Fruit fly (Drosophila melanogaster) Kc167 (cell line): Measurements from ENCODE around the gene CG10752.

Experiments used
- Myc ChIP-seq: fragments of >200 bp; optimal IDR thresholded peaks from 2 replicates; lab custom pipeline; 2017; ENCODE audit warnings: missing external identifiers
- Sin3A ChIP-seq: fragments of >200 bp; optimal IDR thresholded peaks from 2 replicates; lab custom pipeline; 2018; ENCODE audit warnings: missing external identifiers
- h ChIP-seq: fragments of >200 bp; optimal IDR thresholded peaks from 3 replicates; lab custom pipeline; 2018; ENCODE audit warnings: missing external identifiers
- insv ChIP-seq: fragments of >200 bp; optimal IDR thresholded peaks from 3 replicates; lab custom pipeline; 2018; ENCODE audit warnings: missing external identifiers
- psq ChIP-seq: fragments of >200 bp; optimal IDR thresholded peaks from 2 replicates; lab custom pipeline; 2017; ENCODE audit warnings: missing external identifiers
- ttk ChIP-seq: sonication (Bioruptor generic); optimal IDR thresholded peaks from 2 replicates; lab custom pipeline; 2017; ENCODE audit warnings: missing external identifiers

The CG10752 gene

DNA sequence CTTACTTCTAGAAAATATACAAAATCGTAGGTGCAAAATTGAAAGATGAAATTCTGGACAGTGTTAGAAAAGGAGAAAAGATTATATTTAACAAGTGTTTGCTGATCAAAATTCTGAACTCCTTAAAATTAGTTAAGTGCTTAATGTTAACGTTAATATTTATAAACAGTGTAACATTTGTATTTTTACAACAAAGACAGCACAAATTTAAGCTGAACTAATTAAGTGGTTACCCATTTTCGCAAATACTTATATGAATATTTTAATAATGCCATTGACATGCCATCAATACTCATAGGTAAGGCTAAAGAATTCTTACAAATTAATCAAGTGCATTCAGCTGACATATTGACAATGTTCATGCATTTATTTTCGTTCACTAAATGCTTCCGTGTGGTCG, at the start of gene CG10752:
Gene CG10752 (minus strand): TSS at position 101 of the 400 bp plus-strand sequence.
- no peak for TF ChIP-seq Myc

DNA sequence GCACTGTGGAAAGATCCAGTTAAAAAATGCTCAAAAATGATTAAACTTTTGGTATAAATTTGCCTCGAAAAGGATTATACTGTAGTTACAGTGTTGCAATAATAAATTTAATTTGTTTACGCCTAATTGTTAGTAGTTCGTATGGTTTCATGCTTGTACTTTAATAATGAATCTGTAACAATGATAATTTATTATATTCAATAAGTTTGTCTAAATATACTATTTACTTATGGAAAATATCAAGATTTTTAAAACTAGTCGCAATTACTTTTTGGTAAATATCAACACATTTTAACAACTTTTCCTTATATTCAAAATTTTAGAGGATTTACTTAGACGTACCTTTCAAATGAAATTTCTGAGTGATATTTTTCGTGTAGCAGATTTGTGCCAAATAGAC, 40.4 kb upstream of the CG10752 start, which contains the start of gene CG11262:
Gene CG11262 (plus strand): TSS at position 301 of the 400 bp plus-strand sequence.
- no peak for TF ChIP-seq ttk

DNA sequence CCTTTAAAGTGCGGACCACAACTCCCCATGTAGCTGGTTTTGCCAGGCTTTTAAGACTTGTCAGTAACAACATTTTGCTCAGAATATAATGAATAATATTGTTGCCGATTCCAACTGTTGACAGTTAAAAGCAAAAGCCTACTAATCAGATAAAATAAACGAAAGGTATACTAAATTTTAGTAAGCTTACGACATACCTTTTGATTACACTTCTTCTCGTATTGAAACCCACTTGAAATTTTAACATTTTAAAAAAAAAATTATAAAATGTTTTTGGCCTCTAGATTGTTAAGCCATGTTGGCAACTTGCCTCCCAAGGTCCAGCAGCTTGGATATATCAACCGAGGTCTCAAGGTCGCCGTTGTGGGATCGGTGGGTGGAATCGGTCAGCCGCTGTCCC, 17.8 kb upstream of the CG10752 start, which contains the start of the genes CG10748 and CG10749:
Gene CG10748 (minus strand): TSS at position 101 of the 400 bp plus-strand sequence.
Gene CG10749 (plus strand): TSS at position 216 of the 400 bp plus-strand sequence.
- TF ChIP-seq h (lab: Kevin White, UChicago) = no peak
- no peak for TF ChIP-seq psq
- TF ChIP-seq insv (lab: Kevin White, UChicago) = no peak
- no peak for TF ChIP-seq Sin3A (lab: Kevin White, UChicago)
- TF ChIP-seq ttk = no peak

DNA sequence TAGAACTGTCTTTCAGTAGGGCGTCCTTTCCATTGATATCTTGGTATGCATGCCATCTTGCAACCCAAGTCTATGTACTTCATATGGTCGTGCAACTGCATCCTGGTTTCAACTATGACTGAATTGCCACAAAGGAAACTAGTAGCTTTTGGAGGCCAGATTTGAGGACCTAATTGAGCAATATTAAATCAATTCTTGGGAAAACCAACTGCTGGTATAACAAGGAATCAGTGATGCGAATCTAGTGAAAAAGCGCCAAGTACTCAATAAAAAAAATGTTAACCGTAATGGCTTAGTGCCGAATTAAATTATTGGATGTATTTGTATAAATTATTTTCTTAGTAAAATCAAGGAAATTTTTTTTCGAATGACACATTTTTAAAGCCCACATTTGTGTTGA, 13.2 kb upstream of the CG10752 start, which contains the start of gene Or69a:
Gene Or69a (minus strand): TSS at position 101 of the 400 bp plus-strand sequence.
- TF ChIP-seq psq (no peak), h (lab: Kevin White, UChicago) (no peak), Sin3A (lab: Kevin White, UChicago) (no peak), Myc (no peak), ttk (no peak), insv (lab: Kevin White, UChicago) (no peak)

DNA sequence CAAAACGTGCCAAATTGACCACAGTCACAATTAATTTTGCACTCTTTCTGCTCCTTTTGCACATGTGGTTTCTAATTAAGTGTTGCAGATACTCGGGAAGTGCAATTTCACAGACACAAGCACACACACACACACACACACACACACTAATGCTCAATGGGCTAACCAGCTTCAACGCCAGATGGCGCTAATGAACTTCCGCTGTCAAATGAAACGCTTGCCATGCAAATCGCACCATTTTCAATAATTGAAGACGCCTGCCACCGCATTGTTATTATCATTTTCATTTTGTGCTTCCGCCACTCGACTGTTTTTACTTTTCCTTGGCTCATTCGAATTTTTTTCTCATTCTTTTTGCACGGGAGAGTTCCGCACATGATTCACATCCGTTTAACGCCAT, 5.1 kb downstream of the CG10752 start:
- TF ChIP-seq Sin3A (lab: Kevin White, UChicago) (no peak), h (lab: Kevin White, UChicago) (no peak)

DNA sequence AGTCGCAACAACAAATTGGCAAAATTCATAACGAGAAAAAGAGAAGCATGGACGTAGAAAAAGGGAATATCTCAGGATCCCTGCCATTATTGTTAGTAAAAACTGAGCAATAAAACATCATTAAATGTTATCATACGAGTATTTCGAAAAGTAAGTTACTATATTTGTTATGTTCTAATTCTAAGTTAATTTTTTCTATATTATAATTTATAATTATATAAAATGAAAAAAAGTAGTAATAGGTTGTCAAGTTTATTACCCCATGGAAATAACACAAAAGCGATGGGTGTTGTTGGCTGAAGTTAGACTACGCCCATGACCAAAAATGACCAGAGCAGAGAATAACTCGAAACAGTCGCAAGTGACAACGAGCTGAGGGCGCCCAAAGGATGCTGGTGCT, 39.0 kb downstream of the CG10752 start:
- TF ChIP-seq psq (no peak), ttk (no peak), h (lab: Kevin White, UChicago) (no peak), insv (lab: Kevin White, UChicago) (no peak), Sin3A (lab: Kevin White, UChicago) (no peak), Myc (no peak)

DNA sequence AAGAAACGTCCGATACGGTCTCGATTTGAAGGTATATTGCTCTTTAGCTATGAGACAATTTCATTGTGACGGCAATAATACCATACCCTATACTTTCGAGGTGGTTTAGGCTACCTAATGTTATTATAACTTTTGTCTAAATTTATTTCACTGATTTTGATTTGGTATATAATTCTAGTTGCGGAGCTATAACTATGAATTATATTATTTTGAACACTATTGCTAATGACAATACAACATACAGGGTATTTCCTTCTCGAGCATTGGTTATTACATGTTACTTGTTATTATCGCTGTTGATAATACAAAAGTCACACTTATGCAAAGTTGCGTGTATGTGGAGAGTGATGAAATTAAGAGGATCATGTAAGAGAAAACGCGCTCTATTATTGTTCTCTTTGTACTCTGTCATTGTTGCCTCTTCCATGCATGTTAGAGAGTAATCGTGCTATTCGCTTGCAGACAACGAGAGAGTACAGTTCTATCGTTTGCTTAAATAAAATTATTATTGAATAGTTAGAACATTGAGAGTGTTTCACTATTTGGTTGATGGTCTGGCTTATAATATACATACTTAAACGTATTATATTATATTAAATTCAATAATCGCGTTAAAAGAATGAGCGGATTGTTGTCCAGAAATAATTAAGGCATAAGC, 40.7 kb downstream of the CG10752 start, which contains the start of gene CG32115:
Gene CG32115 (minus strand): TSS at position 38 of the 658 bp plus-strand sequence.
- TF ChIP-seq h (lab: Kevin White, UChicago) (no peak), psq (no peak), ttk (no peak), Sin3A (lab: Kevin White, UChicago) (no peak), insv (lab: Kevin White, UChicago) (no peak), Myc (no peak)

DNA sequence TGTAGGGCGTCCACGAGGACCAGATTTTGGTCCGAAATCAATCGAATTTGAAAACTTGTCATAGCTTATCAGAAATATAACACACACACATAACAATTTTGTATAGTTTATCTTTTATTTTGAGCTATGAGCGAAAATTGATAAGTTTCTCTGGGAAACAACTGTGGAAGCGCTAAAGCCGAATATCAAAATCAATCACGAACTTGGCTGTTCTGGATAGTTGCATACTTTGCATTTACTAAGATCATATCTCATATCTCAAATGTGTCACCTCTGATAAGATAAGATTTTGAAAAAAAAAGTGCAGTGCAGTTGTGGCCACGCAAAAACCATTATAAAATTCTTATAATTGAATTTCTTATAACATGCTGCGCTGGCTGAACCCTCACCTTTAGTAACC, 50.8 kb downstream of the CG10752 start, which contains the start of gene CG32117:
Gene CG32117 (minus strand): TSS at position 101 of the 400 bp plus-strand sequence.
- TF ChIP-seq psq (no peak), Myc (no peak), ttk (no peak), insv (lab: Kevin White, UChicago) (no peak), Sin3A (lab: Kevin White, UChicago) (no peak), h (lab: Kevin White, UChicago) (no peak)
